Fruit fly (Drosophila melanogaster): ENCODE results near the gene CG7606.
A peak's percentile ranks its signal among the peaks of the same experiment; 100 is the strongest.

CG7606 gene

dm6 chr3R:17604198-17604879 is 8.0 kb downstream of the CG7606 start (continued):
- TF ChIP-seq CG2116 (GFP tag; optimal IDR thresholded peaks at IDR 0.05) (peak; percentile 61), CG9932 (GFP tag; IDR thresholded peaks at IDR 0.05) (no peak), CG32772 (GFP tag; IDR thresholded peaks at IDR 0.05) (peak; percentile 69), insv (GFP tag; optimal IDR thresholded peaks at IDR 0.05) (peak in 1 of 2 experiments; percentile 13)

DNA sequence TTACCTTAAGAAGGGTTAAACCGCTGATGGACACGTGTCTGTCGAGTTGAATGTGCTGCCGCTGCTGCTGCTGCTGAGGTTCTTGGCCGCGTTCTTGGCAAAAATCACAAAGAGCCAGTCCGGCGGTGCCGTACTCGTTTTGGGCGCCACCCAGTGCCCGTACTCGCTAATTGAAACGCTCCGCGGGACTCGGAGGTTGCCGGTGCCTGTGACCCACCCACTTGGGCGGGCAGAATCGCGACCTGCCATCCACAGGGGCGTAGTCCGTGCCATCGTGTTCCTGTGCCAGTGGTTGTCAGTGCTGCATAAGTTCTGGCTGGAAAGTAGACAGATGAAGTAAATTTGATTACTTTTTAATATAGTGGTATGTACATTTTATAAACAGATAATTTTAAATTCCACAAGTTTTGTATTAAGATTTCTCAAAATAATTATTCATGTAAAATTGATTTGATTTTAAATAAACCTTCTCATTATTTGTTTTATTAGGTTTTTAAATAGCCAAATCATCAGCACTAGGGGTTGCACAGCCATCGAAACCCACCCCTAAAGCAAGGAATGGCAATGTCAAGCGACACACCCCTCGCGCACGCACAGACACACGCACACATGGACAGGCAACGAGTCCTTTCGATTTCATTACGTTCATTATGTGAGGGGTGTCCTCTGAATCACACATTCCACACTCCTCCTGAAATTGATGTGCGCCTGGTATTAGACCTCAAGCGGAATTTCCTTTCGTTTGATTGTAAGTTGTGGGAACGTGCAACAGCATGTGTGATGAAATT is 8.7 kb downstream of the CG7606 start:
- TF ChIP-seq Sry-δ (GFP tag; optimal IDR thresholded peaks at IDR 0.05) (no peak), Gug (GFP tag; IDR thresholded peaks at IDR 0.05) (no peak), Dref (GFP tag; IDR thresholded peaks at IDR 0.05) (no peak), Oli (tag; optimal IDR thresholded peaks at IDR 0.05) (peak; percentile 8), CG7928 (GFP tag; optimal IDR thresholded peaks at IDR 0.05) (no peak), CG30431 (GFP tag; optimal IDR thresholded peaks at IDR 0.05) (no peak), peb (GFP tag; IDR thresholded peaks at IDR 0.05) (no peak), vnd (GFP tag; IDR thresholded peaks at IDR 0.05; ENCODE audit: partially characterized antibody) (no peak), vfl (GFP tag; optimal IDR thresholded peaks at IDR 0.05) (no peak), CG17328 (GFP tag; IDR thresholded peaks at IDR 0.05) (no peak), CG1024 (GFP tag; IDR thresholded peaks at IDR 0.05) (no peak), CG30403 (GFP tag; optimal IDR thresholded peaks at IDR 0.05) (peak; percentile 6), Nf-YC (tag; optimal IDR thresholded peaks at IDR 0.05) (peak; percentile 51), CG9932 (GFP tag; IDR thresholded peaks at IDR 0.05) (peak; percentile 9; the same call in 1 of the 2 replicates), CrebB (tag; optimal IDR thresholded peaks at IDR 0.05) (no peak), gt (GFP tag; IDR thresholded peaks at IDR 0.05) (no peak), Doc2 (GFP tag; IDR thresholded peaks at IDR 0.05) (no peak), sisA (GFP tag; IDR thresholded peaks at IDR 0.05) (no peak), CG17612 (GFP tag; IDR thresholded peaks at IDR 0.05) (no peak), bigmax (GFP tag; optimal IDR thresholded peaks at IDR 0.05) (no peak), CG3065 (GFP tag; optimal IDR thresholded peaks at IDR 0.05) (no peak), CG13775 (GFP tag; optimal IDR thresholded peaks at IDR 0.05) (peak; percentile 22), gcm2 (GFP tag; optimal IDR thresholded peaks at IDR 0.05) (no peak), corto (GFP tag; optimal IDR thresholded peaks at IDR 0.05) (no peak), insv (GFP tag; optimal IDR thresholded peaks at IDR 0.05) (peak in 1 of 2 experiments; percentile 22), chm (GFP tag; IDR thresholded peaks at IDR 0.05) (no peak), Six4 (GFP tag; optimal IDR thresholded peaks at IDR 0.05) (no peak), nom (GFP tag; optimal IDR thresholded peaks at IDR 0.05) (no peak), CG9215 (GFP tag; IDR thresholded peaks at IDR 0.05) (no peak), cg (GFP tag; optimal IDR thresholded peaks at IDR 0.05) (peak; percentile 60), wor (GFP tag; IDR thresholded peaks at IDR 0.05) (peak; percentile 32; the same call in 1 of the 2 replicates), CG18262 (tag; optimal IDR thresholded peaks at IDR 0.05) (no peak), amos (GFP tag; IDR thresholded peaks at IDR 0.05; ENCODE audit: partially characterized antibody) (no peak), unc-4 (GFP tag; IDR thresholded peaks at IDR 0.05; ENCODE audit: partially characterized antibody) (peak; percentile 38; the same call in 1 of the 2 replicates), Lhr (GFP tag; optimal IDR thresholded peaks at IDR 0.05) (no peak), CG10462 (GFP tag; optimal IDR thresholded peaks at IDR 0.05) (no peak), Vsx1 (GFP tag; optimal IDR thresholded peaks at IDR 0.05) (no peak), bab2 (GFP tag; optimal IDR thresholded peaks at IDR 0.05) (no peak), Optix (GFP tag; IDR thresholded peaks at IDR 0.05) (no peak), CG10543 (GFP tag; optimal IDR thresholded peaks at IDR 0.05) (peak; percentile 28), CG31441 (GFP tag; IDR thresholded peaks at IDR 0.05) (0 out of 2 replicates have a peak, but pooled peaks have one; percentile 18), eyg (GFP tag; optimal IDR thresholded peaks at IDR 0.05) (no peak), D (optimal IDR thresholded peaks at IDR 0.05) (no peak), D (GFP tag; optimal IDR thresholded peaks at IDR 0.05) (no peak), bbx (GFP tag; IDR thresholded peaks at IDR 0.05; ENCODE audit: partially characterized antibody) (0 out of 2 replicates have a peak, but pooled peaks have one; percentile 36)
